Worm (Caenorhabditis elegans): Measurements from ENCODE around the gene nhr-176.

Gene nhr-176

DNA sequence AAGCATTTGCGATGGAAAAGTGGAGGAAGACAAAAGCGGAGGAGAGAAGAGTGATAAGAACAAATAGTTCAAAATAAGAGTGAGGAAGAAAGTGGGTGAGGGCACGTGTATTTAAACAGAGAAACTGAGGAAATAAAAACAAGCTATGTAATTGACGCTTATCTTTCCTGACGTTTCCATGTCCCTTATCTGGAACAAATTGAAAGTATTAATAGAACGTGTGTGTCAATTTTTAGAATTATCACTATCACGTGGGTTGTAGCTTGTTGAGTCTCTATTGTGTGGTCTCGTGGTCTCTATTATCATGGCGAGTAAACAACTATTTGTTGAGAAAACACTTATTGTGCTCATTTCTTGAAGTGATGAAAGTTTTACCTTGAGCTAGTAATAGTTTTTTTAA lies 25.3 kb upstream of the nhr-176 start, which contains the start of gene T10C6.15 (continued):
- no peak for TF ChIP-seq ztf-11 (tag; optimal IDR thresholded peaks at IDR 0.05)
- TF ChIP-seq lin-35 (GFP tag; optimal IDR thresholded peaks at IDR 0.05), result peak in 1 of 2 experiments; percentile 76
- TF ChIP-seq ceh-88 (GFP tag; IDR thresholded peaks at IDR 0.05), result no peak
- TF ChIP-seq nhr-77 (tag; optimal IDR thresholded peaks at IDR 0.05), result no peak
- TF ChIP-seq F16B12.6 (tag; optimal IDR thresholded peaks at IDR 0.05), result no peak
- peak; percentile 49 for TF ChIP-seq pax-3 (tag; optimal IDR thresholded peaks at IDR 0.05)
- TF ChIP-seq unc-98 (GFP tag; IDR thresholded peaks at IDR 0.05), result no peak
- TF ChIP-seq rnt-1 (tag; optimal IDR thresholded peaks at IDR 0.05), result no peak
- TF ChIP-seq efl-3 (GFP tag; optimal IDR thresholded peaks at IDR 0.05), result no peak
- TF ChIP-seq snu-23 (GFP tag; optimal IDR thresholded peaks at IDR 0.05), result no peak
- no peak for TF ChIP-seq ztf-4 (tag; optimal IDR thresholded peaks at IDR 0.05)
- TF ChIP-seq pag-3 (tag; optimal IDR thresholded peaks at IDR 0.05; ENCODE audit: borderline replicate concordance, insufficient read depth), result no peak
- TF ChIP-seq nhr-90 (tag; optimal IDR thresholded peaks at IDR 0.05; ENCODE audit: poor library complexity), result peak; percentile 63
- TF ChIP-seq blmp-1 (tag; optimal IDR thresholded peaks at IDR 0.05), result no peak
- TF ChIP-seq vab-15 (tag; optimal IDR thresholded peaks at IDR 0.05), result no peak
- no peak for TF ChIP-seq lin-14 (GFP tag; optimal IDR thresholded peaks at IDR 0.05)
- TF ChIP-seq sptf-1 (tag; optimal IDR thresholded peaks at IDR 0.05), result no peak
- TF ChIP-seq ces-1 (GFP tag; optimal IDR thresholded peaks at IDR 0.05), result no peak
- peak; percentile 32 for TF ChIP-seq nhr-19 (GFP tag; conservative IDR thresholded peaks at IDR 0.05)
- no peak for TF ChIP-seq dpl-1 (GFP tag; optimal IDR thresholded peaks at IDR 0.05)
- no peak for TF ChIP-seq xbp-1 (tag; optimal IDR thresholded peaks at IDR 0.05)
- TF ChIP-seq sup-37 (GFP tag; optimal IDR thresholded peaks at IDR 0.05), result no peak
- no peak for TF ChIP-seq Y116A8C.19 (tag; optimal IDR thresholded peaks at IDR 0.05; ENCODE audit: borderline replicate concordance)
- no peak for TF ChIP-seq isw-1 (GFP tag; IDR thresholded peaks at IDR 0.05)
- no peak for TF ChIP-seq nhr-11 (tag; optimal IDR thresholded peaks at IDR 0.05)
- no peak for TF ChIP-seq hlh-17 (GFP tag; optimal IDR thresholded peaks at IDR 0.05; ENCODE audit: borderline replicate concordance)

DNA sequence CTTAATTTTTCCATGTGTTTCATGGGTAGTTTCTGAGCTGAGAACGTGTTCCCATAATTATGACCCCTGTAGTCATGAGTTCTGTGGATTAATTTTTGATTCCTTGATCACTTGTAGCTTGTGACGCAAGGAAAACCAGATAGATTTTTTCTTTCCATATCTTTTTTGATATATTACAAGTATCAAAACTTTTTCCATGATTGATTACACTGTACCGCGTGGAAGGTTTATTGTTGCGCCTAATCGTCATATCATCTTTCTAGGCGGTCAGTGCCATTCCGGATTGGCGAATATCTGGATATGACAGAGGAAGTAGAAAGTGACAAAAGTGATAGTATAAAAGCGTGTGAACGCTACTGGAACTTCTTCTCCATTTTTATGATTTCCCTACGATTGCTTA lies 24.6 kb upstream of the nhr-176 start, which contains the start of gene ZK285.2:
ZK285.2 (plus strand) TSS at position 301 of the 400 bp plus-strand sequence.
- no peak for TF ChIP-seq lin-13 (GFP tag; optimal IDR thresholded peaks at IDR 0.05)
- no peak for TF ChIP-seq efl-1 (optimal IDR thresholded peaks at IDR 0.05)
- TF ChIP-seq efl-1 (GFP tag; optimal IDR thresholded peaks at IDR 0.05 in 1 of 2), result peak in 1 of 2 experiments; percentile 16
- TF ChIP-seq blmp-1 (tag; optimal IDR thresholded peaks at IDR 0.05), result peak; percentile 31
- TF ChIP-seq lin-15B (tag; optimal IDR thresholded peaks at IDR 0.05), result no peak

DNA sequence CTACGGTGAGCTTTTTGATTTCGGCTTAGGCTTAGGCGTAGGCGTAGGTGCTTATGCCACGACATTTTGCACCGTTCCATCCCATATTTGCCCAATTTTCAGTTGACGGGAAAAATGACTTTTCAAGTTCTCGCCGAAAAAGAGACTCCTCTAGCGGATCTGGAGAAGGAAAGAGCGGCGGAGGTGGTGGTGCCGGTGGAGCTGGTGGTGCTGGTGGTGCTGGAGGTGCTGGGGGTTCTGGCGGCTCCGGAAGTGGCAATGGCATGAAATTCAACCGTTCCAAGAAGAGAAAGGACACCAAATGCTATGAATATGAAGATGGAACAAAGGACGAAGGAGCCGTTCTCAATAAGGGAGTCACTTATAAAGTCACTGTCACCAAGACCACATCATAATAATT lies 24.1 kb upstream of the nhr-176 start:
- TF ChIP-seq xbp-1 (tag; optimal IDR thresholded peaks at IDR 0.05), result no peak
- no peak for TF ChIP-seq isw-1 (GFP tag; IDR thresholded peaks at IDR 0.05)
- TF ChIP-seq unc-130 (tag; optimal IDR thresholded peaks at IDR 0.05), result no peak
- no peak for TF ChIP-seq hlh-17 (GFP tag; optimal IDR thresholded peaks at IDR 0.05; ENCODE audit: borderline replicate concordance)
- no peak for TF ChIP-seq fkh-10 (GFP tag; optimal IDR thresholded peaks at IDR 0.05)

DNA sequence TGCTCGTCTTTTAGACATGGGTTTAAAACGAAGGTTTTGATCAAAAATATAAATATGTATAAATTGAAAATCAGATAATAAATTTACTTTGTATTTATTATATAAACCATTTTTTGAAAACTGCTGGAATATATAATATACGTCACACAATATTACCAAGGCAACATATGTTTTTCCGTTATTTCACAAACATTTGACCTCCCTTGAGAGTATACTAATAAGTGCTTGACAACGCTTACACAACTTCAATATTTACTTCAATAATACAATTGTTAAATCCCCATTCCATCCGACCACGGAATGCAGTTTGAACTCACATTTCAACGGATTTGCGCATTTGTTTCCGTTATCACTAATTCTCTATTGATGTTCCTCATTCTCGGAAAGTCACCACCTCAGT lies 23.6 kb upstream of the nhr-176 start, which contains the start of gene str-198:
str-198 (plus strand) TSS at position 301 of the 400 bp plus-strand sequence.
- TF ChIP-seq nhr-90 (tag; optimal IDR thresholded peaks at IDR 0.05; ENCODE audit: poor library complexity) (no peak), pqm-1 (tag; optimal IDR thresholded peaks at IDR 0.05) (no peak), C16A3.4 (tag; optimal IDR thresholded peaks at IDR 0.05) (no peak)

DNA sequence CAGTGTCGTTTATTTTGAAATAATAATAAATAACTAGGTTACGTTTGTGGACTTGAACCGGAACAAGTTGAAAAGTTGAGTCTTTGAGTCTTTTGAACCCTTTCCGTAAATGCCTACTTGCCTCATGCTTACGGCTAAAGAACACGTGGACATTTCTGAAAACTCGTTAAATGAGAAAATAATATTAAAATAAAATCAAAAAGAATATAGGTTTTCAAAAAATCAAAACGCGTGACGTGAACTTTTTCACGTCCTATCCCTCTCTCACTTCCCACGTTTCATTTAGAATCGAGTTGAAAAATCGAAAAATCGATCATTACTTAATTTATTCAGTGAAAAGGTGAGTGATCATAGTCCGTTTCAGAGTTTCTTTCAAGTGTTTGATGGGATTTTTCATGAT lies 21.9 kb upstream of the nhr-176 start, which contains the start of gene best-12:
best-12 (plus strand) TSS at position 301 of the 400 bp plus-strand sequence.
- no peak for TF ChIP-seq lir-3 (tag; optimal IDR thresholded peaks at IDR 0.05; ENCODE audit: poor library complexity)
- no peak for TF ChIP-seq ets-5 (GFP tag; IDR thresholded peaks at IDR 0.05)
- no peak for TF ChIP-seq nhr-84 (tag; optimal IDR thresholded peaks at IDR 0.05)
- TF ChIP-seq skn-1 (tag; optimal IDR thresholded peaks at IDR 0.05), result no peak
- TF ChIP-seq ceh-82 (tag; optimal IDR thresholded peaks at IDR 0.05), result no peak
- TF ChIP-seq hlh-4 (tag; optimal IDR thresholded peaks at IDR 0.05), result no peak
- no peak for TF ChIP-seq ztf-4 (tag; optimal IDR thresholded peaks at IDR 0.05)
- TF ChIP-seq fkh-8 (tag; optimal IDR thresholded peaks at IDR 0.05), result no peak
- TF ChIP-seq hpl-2 (GFP tag; optimal IDR thresholded peaks at IDR 0.05), result no peak
- TF ChIP-seq aha-1 (tag; optimal IDR thresholded peaks at IDR 0.05), result no peak
